Worm (Caenorhabditis elegans) whole organism, young adult: Measurements from ENCODE around the gene glt-5.

Experiments
- B0336.3 ChIP-seq: fragments of 200-800 bp; sonication (Bioruptor generic); IDR thresholded peaks from 2 replicates; pipeline ENCODE4 v1.3.6; 2022; ENCODE audit warnings: missing genetic modification characterization, missing compliant biosample characterization
- C06A6.2 ChIP-seq: fragments of 200-800 bp; sonication (Bioruptor generic); conservative IDR thresholded peaks from 2 replicates; pipeline ENCODE4 v1.3.6; 2022; ENCODE audit warnings: missing genetic modification characterization, missing compliant biosample characterization
- C17E4.6 ChIP-seq: fragments of 200-800 bp; sonication (Bioruptor generic); IDR thresholded peaks from 2 replicates; pipeline ENCODE4 v1.3.6; 2022; ENCODE audit warnings: missing genetic modification reagents, missing genetic modification characterization, missing compliant biosample characterization
- F37B4.10 ChIP-seq: fragments of 200-800 bp; sonication (Bioruptor generic); IDR thresholded peaks from 2 replicates; pipeline ENCODE4 v1.3.6; 2022; ENCODE audit warnings: missing genetic modification characterization, missing compliant biosample characterization
- ama-1 ChIP-seq, 3 experiments: fragments of 150-350 bp in 1 of 3; sonication (generic microtip) in 2 of 3; optimal IDR thresholded peaks; 2 replicates each; lab custom pipeline; 2014 to 2018; ENCODE audit warnings: missing biosample characterization in 2 of 3, missing genetic modification characterization in 2 of 3, missing genetic modification reagents in 2 of 3
- aptf-3 ChIP-seq: fragments of 200-800 bp; sonication (Bioruptor generic); IDR thresholded peaks from 2 replicates; pipeline ENCODE4 v1.3.6; 2022; ENCODE audit warnings: missing genetic modification characterization, missing compliant biosample characterization
- ceh-100 ChIP-seq: fragments of 200-800 bp; sonication (Bioruptor generic); IDR thresholded peaks from 2 replicates; pipeline ENCODE4 v1.3.6; 2022; ENCODE audit warnings: missing genetic modification reagents, missing genetic modification characterization, missing compliant biosample characterization
- ceh-79 ChIP-seq: sonication (generic microtip); optimal IDR thresholded peaks from 2 replicates; lab custom pipeline; 2017; ENCODE audit warnings: mild to moderate bottlenecking, missing genetic modification characterization, missing compliant biosample characterization
- dox-1 ChIP-seq: fragments of 200-800 bp; sonication (Bioruptor generic); IDR thresholded peaks from 2 replicates; pipeline ENCODE4 v1.3.6; 2022; ENCODE audit warnings: missing genetic modification reagents, missing genetic modification characterization, missing compliant biosample characterization
- dpff-1 ChIP-seq: sonication (generic microtip); optimal IDR thresholded peaks from 2 replicates; lab custom pipeline; 2017; ENCODE audit warnings: mild to moderate bottlenecking, missing genetic modification characterization, missing compliant biosample characterization
- dpl-1 ChIP-seq: fragments of 150-350 bp; optimal IDR thresholded peaks from 2 replicates; lab custom pipeline; 2014; ENCODE audit warnings: missing biosample characterization, missing genetic modification reagents, missing genetic modification characterization
- efl-1 ChIP-seq: fragments of 150-350 bp; optimal IDR thresholded peaks from 2 replicates; lab custom pipeline; 2014; ENCODE audit warnings: missing biosample characterization, missing genetic modification reagents, missing genetic modification characterization
- ekl-4 ChIP-seq: fragments of 200-800 bp; sonication (Bioruptor generic); IDR thresholded peaks from 2 replicates; pipeline ENCODE4 v1.3.6; 2022; ENCODE audit warnings: missing genetic modification reagents, missing genetic modification characterization, missing compliant biosample characterization
- hmg-1.2 ChIP-seq: fragments of 200-800 bp; sonication (Bioruptor generic); IDR thresholded peaks from 2 replicates; pipeline ENCODE4 v1.3.6; 2022; ENCODE audit warnings: missing genetic modification reagents, missing genetic modification characterization, missing compliant biosample characterization
- madf-8 ChIP-seq: fragments of 200-800 bp; sonication (Bioruptor generic); conservative IDR thresholded peaks from 2 replicates; pipeline ENCODE4 v1.3.6; 2022; ENCODE audit warnings: missing genetic modification reagents, missing genetic modification characterization, missing compliant biosample characterization
- mcd-1 ChIP-seq: fragments of 200-800 bp; sonication (Bioruptor generic); IDR thresholded peaks from 2 replicates; pipeline ENCODE4 v1.3.6; 2022; ENCODE audit warnings: missing genetic modification reagents, missing genetic modification characterization, missing compliant biosample characterization
- mel-28 ChIP-seq: sonication (generic microtip); optimal IDR thresholded peaks from 2 replicates; lab custom pipeline; 2016; ENCODE audit warnings: borderline replicate concordance, mild to moderate bottlenecking, missing genetic modification characterization, missing compliant biosample characterization
- nfya-2 ChIP-seq: fragments of 200-800 bp; sonication (Bioruptor generic); IDR thresholded peaks from 2 replicates; pipeline ENCODE4 v1.3.6; 2022; ENCODE audit warnings: missing genetic modification reagents, missing genetic modification characterization, missing compliant biosample characterization
- nfyb-1 ChIP-seq: fragments of 200-800 bp; sonication (Bioruptor generic); IDR thresholded peaks from 2 replicates; pipeline ENCODE4 v1.3.6; 2022; ENCODE audit warnings: missing genetic modification reagents, missing genetic modification characterization, missing compliant biosample characterization
- nhr-120 ChIP-seq: fragments of 200-800 bp; sonication (Bioruptor generic); IDR thresholded peaks from 2 replicates; pipeline ENCODE4 v1.3.6; 2022; ENCODE audit warnings: missing genetic modification characterization, missing compliant biosample characterization
- nhr-179 ChIP-seq: sonication (generic microtip); optimal IDR thresholded peaks from 2 replicates; lab custom pipeline; 2016; ENCODE audit warnings: mild to moderate bottlenecking, missing genetic modification characterization, missing compliant biosample characterization
- nhr-90 ChIP-seq: sonication (generic microtip); optimal IDR thresholded peaks from 2 replicates; lab custom pipeline; 2016; ENCODE audit warnings: missing genotype, mild to moderate bottlenecking, missing genetic modification characterization, missing compliant biosample characterization
- rec-8 ChIP-seq, 2 experiments: sonication (generic microtip); optimal IDR thresholded peaks; 2 replicates each; lab custom pipeline; 2016; ENCODE audit warnings: mild to moderate bottlenecking in 2 of 2, missing genetic modification characterization in 2 of 2, missing genetic modification reagents in 2 of 2, missing genotype in 2 of 2, missing biosample characterization in 1 of 2, missing compliant biosample characterization in 1 of 2, moderate library complexity in 1 of 2
- rpc-1 ChIP-seq, 2 experiments: fragments of 150-350 bp in 1 of 2; sonication (generic microtip) in 1 of 2; optimal IDR thresholded peaks; 2 replicates each; lab custom pipeline; 2014 to 2018; ENCODE audit warnings: missing biosample characterization in 1 of 2, missing genetic modification characterization in 1 of 2, missing genetic modification reagents in 1 of 2, missing genotype in 1 of 2
- sdz-38 ChIP-seq: sonication (generic microtip); optimal IDR thresholded peaks from 2 replicates; lab custom pipeline; 2016; ENCODE audit warnings: missing genotype, missing genetic modification characterization, missing compliant biosample characterization
- snpc-3.4 ChIP-seq: sonication (generic microtip); optimal IDR thresholded peaks from 2 replicates; lab custom pipeline; 2017; ENCODE audit warnings: missing genetic modification characterization, mild to moderate bottlenecking, missing compliant biosample characterization, antibody characterized with exemption, moderate library complexity, missing genotype, missing genetic modification reagents
- zfh-2 ChIP-seq: fragments of 200-800 bp; sonication (Bioruptor generic); conservative IDR thresholded peaks from 2 replicates; pipeline ENCODE4 v1.3.6; 2022; ENCODE audit warnings: missing genetic modification reagents, missing genetic modification characterization, missing compliant biosample characterization
- ztf-25 ChIP-seq: fragments of 200-800 bp; sonication (Bioruptor generic); IDR thresholded peaks from 2 replicates; pipeline ENCODE4 v1.3.6; 2022; ENCODE audit warnings: missing genetic modification reagents, missing genetic modification characterization, missing compliant biosample characterization

Gene glt-5

DNA sequence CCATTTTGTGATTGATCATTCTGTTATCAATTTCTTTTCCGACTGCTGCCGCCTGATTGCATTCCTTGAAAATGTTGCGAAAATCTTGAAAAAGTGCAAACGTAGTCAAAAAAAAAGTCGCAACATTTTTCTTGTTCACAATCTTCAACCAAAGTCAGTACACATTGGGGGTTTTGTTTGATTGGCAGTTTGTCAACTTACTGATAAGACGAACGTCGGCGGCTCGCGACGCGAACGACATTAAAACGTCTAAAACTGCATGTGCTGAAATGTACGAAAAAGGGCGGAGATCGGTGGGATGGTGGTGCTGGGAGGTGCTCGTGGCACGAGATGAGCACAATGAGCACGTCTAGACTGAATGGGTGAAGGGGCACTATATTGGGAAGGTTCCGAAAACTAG, 30.1 kb upstream of the glt-5 start (continued):
- TF ChIP-seq rec-8 (tag; optimal IDR thresholded peaks at IDR 0.05; lab: Kevin White, UChicago), result no peak
- no peak for TF ChIP-seq C17E4.6
- peak; percentile 34 for TF ChIP-seq nhr-90 (tag; lab: Kevin White, UChicago)

DNA sequence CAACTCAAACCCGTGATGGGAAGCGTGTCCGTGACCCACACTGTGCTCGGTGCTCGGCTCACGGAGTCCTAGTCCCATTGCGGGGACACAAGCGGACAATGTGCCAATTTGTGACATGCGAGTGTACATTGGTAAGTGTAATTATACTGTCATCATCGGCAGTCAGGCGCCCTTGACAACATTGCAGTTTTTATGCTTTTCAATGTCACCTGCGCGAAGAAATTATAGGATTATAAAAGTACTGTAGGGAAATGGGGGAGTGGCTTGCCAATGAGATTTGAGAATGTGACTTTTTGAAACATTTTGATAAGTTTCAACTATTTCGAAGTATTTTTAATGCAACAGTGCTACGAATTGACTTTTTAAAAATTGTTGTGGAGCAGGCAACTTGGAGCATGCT, 27.1 kb upstream of the glt-5 start:
- TF ChIP-seq B0336.3, result no peak
- no peak for TF ChIP-seq sdz-38 (tag; lab: Kevin White, UChicago)
- TF ChIP-seq, all 124 proteins: peak for 0

DNA sequence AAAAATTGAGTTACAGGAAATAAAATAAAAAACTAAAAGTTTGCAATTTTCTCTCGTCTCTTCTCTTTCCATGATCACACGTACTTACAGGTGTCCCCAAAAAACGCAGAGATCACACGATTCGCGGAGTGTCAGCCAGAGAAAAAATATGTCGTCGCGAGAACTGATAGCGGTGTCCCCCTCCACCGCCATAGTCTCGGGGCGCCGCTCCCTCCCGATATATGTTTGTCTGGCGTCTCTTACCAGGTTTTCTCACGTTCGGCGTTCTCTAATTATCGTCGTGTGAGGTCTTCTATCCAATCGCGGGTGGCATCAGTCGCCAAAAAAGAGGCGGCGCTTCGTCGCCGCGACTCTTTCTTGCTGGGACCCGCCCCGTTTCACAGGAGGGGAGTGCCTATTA, 23.1 kb upstream of the glt-5 start, which contains the start of gene mab-3:
TSS of gene mab-3 (plus strand) at position 328 of the 400 bp plus-strand sequence.
- TF ChIP-seq F37B4.10 (GFP tag; lab: Robert Waterston, UW), result 0 out of 2 replicates have a peak, but pooled peaks have one; percentile 12
- TF ChIP-seq hmg-1.2 (GFP tag; lab: Robert Waterston, UW), result peak; percentile 76; the same call in 1 of the 2 replicates
- TF ChIP-seq nfyb-1 (GFP tag; lab: Robert Waterston, UW), result peak; percentile 42; the same call in 1 of the 2 replicates
- TF ChIP-seq dox-1 (GFP tag; lab: Robert Waterston, UW), result peak; percentile 69
- TF ChIP-seq zfh-2, result peak; percentile 30; the same call in 1 of the 2 replicates
- TF ChIP-seq mcd-1 (GFP tag; lab: Robert Waterston, UW), result 0 out of 2 replicates have a peak, but pooled peaks have one; percentile 29
- TF ChIP-seq, all 124 proteins: peak for 6; not testable (repeated sequence) for 118

DNA sequence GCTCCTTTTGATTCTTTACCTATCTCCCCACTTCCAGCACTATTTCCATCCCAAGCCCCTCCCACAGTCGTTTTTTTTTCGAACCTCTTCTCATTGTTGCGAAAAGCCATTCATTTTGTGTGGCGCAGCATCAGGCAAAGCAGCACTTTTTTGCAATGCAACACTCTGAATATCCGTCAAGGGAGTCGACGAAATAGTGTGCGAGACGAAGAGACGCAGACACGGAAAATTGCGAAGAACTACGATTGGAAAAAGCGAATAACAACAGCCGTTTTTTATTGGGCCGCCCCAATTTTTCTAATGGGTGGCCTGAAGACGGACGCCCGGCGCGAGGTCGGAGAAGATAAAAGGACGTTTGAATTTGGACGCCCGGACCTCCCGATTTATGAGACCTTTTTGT, 21.2 kb upstream of the glt-5 start:
- TF ChIP-seq hmg-1.2 (GFP tag; lab: Robert Waterston, UW) (peak; percentile 93), ztf-25 (no peak), zfh-2 (0 out of 2 replicates have a peak, but pooled peaks have one; percentile 12)

DNA sequence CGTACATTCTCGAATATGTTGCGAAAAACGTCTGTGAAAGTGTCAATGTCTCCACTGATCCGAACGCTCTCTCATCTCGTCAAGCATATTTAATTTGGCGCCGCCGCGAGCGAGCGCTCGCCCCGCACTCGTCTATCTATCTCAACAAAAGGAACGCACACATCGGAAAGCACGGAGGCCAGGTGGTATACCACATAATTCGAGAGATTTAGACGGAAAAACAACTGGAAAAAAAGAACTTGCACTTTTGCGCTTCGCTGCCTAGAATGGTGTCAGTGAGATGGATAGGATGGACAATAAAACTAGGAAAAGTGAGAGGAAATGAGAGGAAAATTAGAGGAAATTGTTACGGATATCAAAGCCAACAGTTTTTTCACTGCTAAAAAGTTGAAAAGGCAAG, 20.5 kb upstream of the glt-5 start:
- TF ChIP-seq snpc-3.4 (tag; lab: Kevin White, UChicago) (no peak), C06A6.2 (no peak), ceh-100 (GFP tag; lab: Robert Waterston, UW) (no peak), dpl-1 (no peak), nhr-120 (no peak), mel-28 (tag; lab: Kevin White, UChicago) (no peak), madf-8 (GFP tag; lab: Robert Waterston, UW) (no peak), ekl-4 (GFP tag; lab: Robert Waterston, UW) (no peak), nhr-179 (no peak), rpc-1 (optimal IDR thresholded peaks at IDR 0.05; lab: Kevin White, UChicago) (no peak), rpc-1 (tag; optimal IDR thresholded peaks at IDR 0.05; lab: Kevin White, UChicago) (no peak), nfya-2 (GFP tag; lab: Robert Waterston, UW) (no peak), dox-1 (GFP tag; lab: Robert Waterston, UW) (no peak)

DNA sequence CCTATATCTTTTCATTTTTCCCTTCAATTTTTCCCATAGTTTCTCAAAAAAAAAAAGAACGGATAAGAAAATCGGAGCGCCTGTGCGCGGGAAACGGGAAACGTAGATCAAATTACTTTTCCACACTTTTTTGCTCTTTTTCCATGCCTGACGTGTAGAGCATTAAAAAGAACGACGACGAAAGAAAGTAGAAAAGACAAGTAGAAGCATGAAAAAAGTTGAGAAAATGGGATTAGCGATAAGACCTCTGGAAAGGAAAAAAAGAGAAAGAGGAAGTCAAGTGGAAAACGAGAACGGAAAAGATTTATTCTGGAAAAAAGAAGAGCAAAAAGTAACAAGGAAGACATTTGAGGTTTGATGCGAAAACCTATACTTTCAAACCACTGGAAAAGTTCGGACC, 19.8 kb upstream of the glt-5 start:
- TF ChIP-seq ama-1 (optimal IDR thresholded peaks at IDR 0.05; lab: Kevin White, UChicago), result no peak
- TF ChIP-seq ama-1 (GFP tag; optimal IDR thresholded peaks at IDR 0.05; lab: Kevin White, UChicago), result no peak
- TF ChIP-seq aptf-3, result no peak
- no peak for TF ChIP-seq dpff-1
- TF ChIP-seq efl-1 (GFP tag; lab: Kevin White, UChicago), result peak; percentile 34
- no peak for TF ChIP-seq ceh-79 (tag; lab: Kevin White, UChicago)
